Fruit fly (Drosophila melanogaster) whole organism, embryonic: ENCODE data around the gene Rab14.

Source experiments
- Abd-B ChIP-seq: fragments of 200-800 bp; sonication (Bioruptor generic); optimal IDR thresholded peaks from 2 replicates; lab custom pipeline; 2018; ENCODE audit warnings: missing biosample characterization, mild to moderate bottlenecking, missing genetic modification characterization, moderate library complexity
- Blimp-1 ChIP-seq: fragments of 200-800 bp; sonication (Bioruptor generic); optimal IDR thresholded peaks from 3 replicates; lab custom pipeline; 2018; ENCODE audit warnings: missing biosample characterization, missing genetic modification characterization, mild to moderate bottlenecking, moderate library complexity, missing genetic modification reagents
- CG10979 ChIP-seq: fragments of 200-800 bp; sonication (Bioruptor generic); optimal IDR thresholded peaks from 2 replicates; lab custom pipeline; 2018; ENCODE audit warnings: missing biosample characterization, mild to moderate bottlenecking, missing genetic modification characterization, moderate library complexity
- CG11093 ChIP-seq: fragments of 200-800 bp; sonication (Bioruptor generic); IDR thresholded peaks from 3 replicates; pipeline ENCODE4 v1.3.6; 2022; ENCODE audit warnings: missing biosample characterization, missing genetic modification characterization
- CG12104 ChIP-seq: fragments of 200-800 bp; sonication (Bioruptor generic); optimal IDR thresholded peaks from 3 replicates; lab custom pipeline; 2016; ENCODE audit warnings: missing biosample characterization, missing genetic modification characterization
- CG13296 ChIP-seq: fragments of 200-800 bp; sonication (Bioruptor generic); optimal IDR thresholded peaks from 3 replicates; lab custom pipeline; 2018; ENCODE audit warnings: missing biosample characterization, mild to moderate bottlenecking, missing genetic modification characterization
- CG14441 ChIP-seq: fragments of 200-800 bp; sonication (Bioruptor generic); IDR thresholded peaks from 2 replicates; pipeline ENCODE4 v1.3.6; 2022; ENCODE audit warnings: missing biosample characterization, missing genetic modification characterization
- CG14667 ChIP-seq: fragments of 200-800 bp; sonication (Bioruptor generic); IDR thresholded peaks from 2 replicates; pipeline ENCODE4 v1.3.6; 2022; ENCODE audit warnings: missing biosample characterization, missing genetic modification characterization
- CG14965 ChIP-seq: fragments of 200-800 bp; sonication (Bioruptor generic); optimal IDR thresholded peaks from 2 replicates; lab custom pipeline; 2016; ENCODE audit warnings: missing biosample characterization, missing genetic modification characterization, borderline replicate concordance
- CG15601 ChIP-seq: fragments of 200-800 bp; sonication (Bioruptor generic); optimal IDR thresholded peaks from 3 replicates; lab custom pipeline; 2019; ENCODE audit warnings: missing biosample characterization, mild to moderate bottlenecking, missing genetic modification characterization, moderate library complexity
- CG16815 ChIP-seq: fragments of 200-800 bp; sonication (Bioruptor generic); optimal IDR thresholded peaks from 3 replicates; lab custom pipeline; 2017; ENCODE audit warnings: missing biosample characterization, mild to moderate bottlenecking, missing genetic modification characterization
- CG17359 ChIP-seq: fragments of 200-800 bp; sonication (Bioruptor generic); optimal IDR thresholded peaks from 3 replicates; lab custom pipeline; 2018; ENCODE audit warnings: missing biosample characterization, mild to moderate bottlenecking, missing genetic modification characterization, moderate library complexity
- CG17361 ChIP-seq: fragments of 200-800 bp; sonication (Bioruptor generic); IDR thresholded peaks from 3 replicates; pipeline ENCODE4 v1.3.6; 2022; ENCODE audit warnings: missing biosample characterization, missing genetic modification characterization
- CG17829 ChIP-seq: fragments of 200-800 bp; optimal IDR thresholded peaks from 2 replicates; lab custom pipeline; 2019; ENCODE audit warnings: missing biosample characterization, mild to moderate bottlenecking, missing genetic modification characterization, moderate library complexity
- CG18262 ChIP-seq: fragments of 200-800 bp; optimal IDR thresholded peaks from 3 replicates; lab custom pipeline; 2019; ENCODE audit warnings: missing biosample characterization, mild to moderate bottlenecking, missing genetic modification characterization, moderate library complexity
- CG34376 ChIP-seq: fragments of 200-800 bp; sonication (Bioruptor generic); optimal IDR thresholded peaks from 2 replicates; lab custom pipeline; 2018; ENCODE audit warnings: missing biosample characterization, mild to moderate bottlenecking, missing genetic modification characterization
- CG3726 ChIP-seq: fragments of 200-800 bp; sonication (Bioruptor generic); IDR thresholded peaks from 3 replicates; pipeline ENCODE4, ENCODE4 v1.3.6; 2022; ENCODE audit warnings: missing biosample characterization, missing genetic modification characterization
- CG4360 ChIP-seq: fragments of 200-800 bp; sonication (Bioruptor generic); IDR thresholded peaks from 2 replicates; pipeline ENCODE4 v1.3.6; 2022; ENCODE audit warnings: missing biosample characterization, missing genetic modification characterization
- CG5180 ChIP-seq: fragments of 200-800 bp; sonication (Bioruptor generic); optimal IDR thresholded peaks from 3 replicates; lab custom pipeline; 2017; ENCODE audit warnings: missing biosample characterization, missing genetic modification characterization, mild to moderate bottlenecking, moderate library complexity, missing genetic modification reagents
- CG5953 ChIP-seq: fragments of 200-800 bp; sonication (Bioruptor generic); IDR thresholded peaks from 2 replicates; pipeline ENCODE4 v1.3.6; 2022; ENCODE audit warnings: missing biosample characterization, missing genetic modification characterization
- CG6254 ChIP-seq: fragments of 200-800 bp; sonication (Bioruptor generic); optimal IDR thresholded peaks from 3 replicates; lab custom pipeline; 2017; ENCODE audit warnings: mild to moderate bottlenecking, missing biosample characterization, missing genetic modification reagents, missing genetic modification characterization
- CG7271 ChIP-seq: fragments of 200-800 bp; sonication (Bioruptor generic); optimal IDR thresholded peaks from 2 replicates; lab custom pipeline; 2018; ENCODE audit warnings: missing biosample characterization, mild to moderate bottlenecking, missing genetic modification characterization, moderate library complexity
- CG8388 ChIP-seq: fragments of 200-800 bp; sonication (Bioruptor generic); optimal IDR thresholded peaks from 2 replicates; lab custom pipeline; 2019; ENCODE audit warnings: missing biosample characterization, mild to moderate bottlenecking, missing genetic modification characterization, moderate library complexity
- CG8478 ChIP-seq: fragments of >200 bp; optimal IDR thresholded peaks from 2 replicates; lab custom pipeline; 2018
- D ChIP-seq, 2 experiments: fragments of 200-800 bp in 1 of 2; fragments of >200 bp in 1 of 2; sonication (Bioruptor generic) in 1 of 2; optimal IDR thresholded peaks; 2 replicates in 1 of 2; 3 replicates in 1 of 2; lab custom pipeline; 2017; ENCODE audit warnings: mild to moderate bottlenecking in 1 of 2, missing biosample characterization in 1 of 2, missing genetic modification characterization in 1 of 2, missing genetic modification reagents in 1 of 2
- Doc2 ChIP-seq: fragments of 200-800 bp; sonication (Bioruptor generic); IDR thresholded peaks from 2 replicates; pipeline ENCODE4 v1.3.6; 2022; ENCODE audit warnings: missing biosample characterization, missing genetic modification characterization
- Drgx ChIP-seq: fragments of 200-800 bp; sonication (Bioruptor generic); IDR thresholded peaks from 2 replicates; pipeline ENCODE4 v1.3.6; 2022; ENCODE audit warnings: missing biosample characterization, missing genetic modification characterization
- E2f2 ChIP-seq: fragments of 200-800 bp; sonication (Bioruptor generic); IDR thresholded peaks from 2 replicates; pipeline ENCODE4 v1.3.6; 2022; ENCODE audit warnings: missing biosample characterization, missing genetic modification characterization
- Fer3 ChIP-seq: fragments of 200-800 bp; sonication (Bioruptor generic); optimal IDR thresholded peaks from 2 replicates; lab custom pipeline; 2018; ENCODE audit warnings: missing biosample characterization, mild to moderate bottlenecking, missing genetic modification characterization, moderate library complexity
- Lhr ChIP-seq: fragments of 200-800 bp; sonication (Bioruptor generic); optimal IDR thresholded peaks from 3 replicates; lab custom pipeline; 2017; ENCODE audit warnings: mild to moderate bottlenecking, missing biosample characterization, missing genetic modification reagents, missing genetic modification characterization
- Max ChIP-seq: fragments of 200-800 bp; sonication (Bioruptor generic); optimal IDR thresholded peaks from 2 replicates; lab custom pipeline; 2016; ENCODE audit warnings: missing biosample characterization, mild to moderate bottlenecking, missing genetic modification characterization
- Oli ChIP-seq: fragments of 200-800 bp; sonication (Bioruptor generic); optimal IDR thresholded peaks from 2 replicates; lab custom pipeline; 2018; ENCODE audit warnings: missing biosample characterization, mild to moderate bottlenecking, missing genetic modification characterization, moderate library complexity
- Xbp1 ChIP-seq: fragments of 200-800 bp; sonication (Bioruptor generic); optimal IDR thresholded peaks from 3 replicates; lab custom pipeline; 2016; ENCODE audit warnings: missing biosample characterization, mild to moderate bottlenecking, missing genetic modification characterization
- ap ChIP-seq: fragments of 200-800 bp; sonication (Bioruptor generic); IDR thresholded peaks from 2 replicates; pipeline ENCODE4 v1.3.6; 2022; ENCODE audit warnings: missing biosample characterization, missing genetic modification characterization
- corto ChIP-seq: fragments of 200-800 bp; sonication (Bioruptor generic); optimal IDR thresholded peaks from 2 replicates; lab custom pipeline; 2016; ENCODE audit warnings: missing biosample characterization, mild to moderate bottlenecking, missing genetic modification characterization, moderate library complexity
- fd96Cb ChIP-seq: fragments of 200-800 bp; sonication (Bioruptor generic); optimal IDR thresholded peaks from 2 replicates; lab custom pipeline; 2018; ENCODE audit warnings: missing biosample characterization, mild to moderate bottlenecking, missing genetic modification characterization, moderate library complexity
- gro ChIP-seq: fragments of 200-800 bp; sonication (Bioruptor generic); optimal IDR thresholded peaks from 2 replicates; lab custom pipeline; 2016; ENCODE audit warnings: missing biosample characterization, missing genetic modification characterization
- ham ChIP-seq: fragments of 200-800 bp; sonication (Bioruptor generic); IDR thresholded peaks from 2 replicates; pipeline ENCODE4 v1.3.6; 2022; ENCODE audit warnings: missing biosample characterization, missing genetic modification characterization
- lab ChIP-seq: fragments of 200-800 bp; sonication (Bioruptor generic); optimal IDR thresholded peaks from 3 replicates; lab custom pipeline; 2017; ENCODE audit warnings: missing biosample characterization, missing genetic modification characterization, mild to moderate bottlenecking, moderate library complexity, missing genetic modification reagents
- nmo ChIP-seq: fragments of 200-800 bp; sonication (Bioruptor generic); optimal IDR thresholded peaks from 2 replicates; lab custom pipeline; 2018; ENCODE audit warnings: missing biosample characterization, mild to moderate bottlenecking, missing genetic modification characterization, moderate library complexity
- oc ChIP-seq: fragments of 200-800 bp; sonication (Bioruptor generic); optimal IDR thresholded peaks from 2 replicates; lab custom pipeline; 2018; ENCODE audit warnings: missing biosample characterization, mild to moderate bottlenecking, missing genetic modification characterization, moderate library complexity
- pan ChIP-seq, 4 experiments: fragments of >200 bp in 3 of 4; fragments of 200-800 bp in 1 of 4; sonication (Bioruptor generic) in 1 of 4; optimal IDR thresholded peaks in 3 of 4; IDR thresholded peaks in 1 of 4; 2 replicates each; pipeline versions ENCODE4 v1.3.6 to Lab custom; 2017 to 2022; ENCODE audit warnings: missing biosample characterization in 2 of 4, missing genetic modification characterization in 2 of 4, mixed read lengths in 1 of 4
- repo ChIP-seq: fragments of 200-800 bp; sonication (Bioruptor generic); optimal IDR thresholded peaks from 2 replicates; lab custom pipeline; 2016; ENCODE audit warnings: missing biosample characterization, missing genetic modification characterization
- row ChIP-seq: fragments of 200-800 bp; sonication (Bioruptor generic); IDR thresholded peaks from 3 replicates; pipeline ENCODE4 v1.3.6; 2022; ENCODE audit warnings: missing biosample characterization, missing genetic modification characterization
- tap ChIP-seq: fragments of 200-800 bp; optimal IDR thresholded peaks from 3 replicates; lab custom pipeline; 2019; ENCODE audit warnings: missing biosample characterization, mild to moderate bottlenecking, missing genetic modification characterization, moderate library complexity
- tin ChIP-seq: fragments of 200-800 bp; sonication (Bioruptor generic); optimal IDR thresholded peaks from 3 replicates; lab custom pipeline; 2016; ENCODE audit warnings: missing biosample characterization, missing genetic modification characterization
- vnd ChIP-seq: fragments of 200-800 bp; sonication (Bioruptor generic); IDR thresholded peaks from 3 replicates; pipeline ENCODE4 v1.3.6; 2022; ENCODE audit warnings: missing biosample characterization, missing genetic modification characterization; ENCODE audit not compliant: partially characterized antibody
- zen ChIP-seq: fragments of 200-800 bp; sonication (Bioruptor generic); optimal IDR thresholded peaks from 3 replicates; lab custom pipeline; 2018; ENCODE audit warnings: missing biosample characterization, mild to moderate bottlenecking, missing genetic modification characterization, moderate library complexity
- zfh2 ChIP-seq: fragments of 200-800 bp; sonication (Bioruptor generic); optimal IDR thresholded peaks from 2 replicates; lab custom pipeline; 2016; ENCODE audit warnings: missing biosample characterization, missing genetic modification characterization

The Rab14 gene

DNA sequence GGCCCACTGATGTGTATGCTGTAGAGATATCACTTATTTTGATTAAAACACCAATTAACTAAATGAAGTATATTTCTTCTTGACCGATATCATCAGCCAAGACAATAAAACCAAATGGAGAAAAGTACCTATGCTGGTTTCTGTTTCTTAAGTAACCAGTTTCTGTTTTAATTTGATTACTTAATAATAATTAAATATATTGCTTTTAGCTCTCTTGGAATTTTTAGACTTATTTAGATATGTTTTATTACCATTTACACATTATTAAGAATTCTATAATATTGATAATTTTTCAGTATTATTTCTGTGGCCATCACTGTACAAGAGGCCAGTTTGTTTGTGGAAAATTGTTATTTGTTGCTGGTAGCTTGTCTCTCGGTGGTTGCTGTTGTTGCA lies 12.3 kb downstream of the Rab14 start:
- TF ChIP-seq row (GFP tag; lab: Robert Waterston, UW) (peak; percentile 38), CG7271 (tag; lab: Kevin White, UChicago) (peak; percentile 36), zfh2 (GFP tag; lab: Kevin White, UChicago) (no peak), tin (peak; percentile 15), CG12104 (GFP tag; lab: Kevin White, UChicago) (peak; percentile 33), pan (optimal IDR thresholded peaks at IDR 0.05; lab: Kevin White, UChicago) (no peak), pan (GFP tag; optimal IDR thresholded peaks at IDR 0.05 in 1 of 2, IDR thresholded peaks at IDR 0.05 in 1 of 2) (peak in 1 of 2 experiments; percentile 32), CG15601 (tag; lab: Kevin White, UChicago) (peak; percentile 63), CG16815 (peak; percentile 12), CG34376 (GFP tag; lab: Kevin White, UChicago) (no peak), vnd (GFP tag; lab: Robert Waterston, UW) (no peak), CG14667 (GFP tag; lab: Robert Waterston, UW) (0 out of 2 replicates have a peak, but pooled peaks have one; percentile 20), Doc2 (no peak), CG6254 (GFP tag; lab: Kevin White, UChicago) (peak; percentile 55), Blimp-1 (GFP tag; lab: Kevin White, UChicago) (peak; percentile 65), CG13296 (GFP tag; lab: Kevin White, UChicago) (peak; percentile 50), lab (peak; percentile 33), corto (GFP tag; lab: Kevin White, UChicago) (no peak), CG14965 (GFP tag; lab: Kevin White, UChicago) (no peak), CG11093 (0 out of 3 replicates have a peak, but pooled peaks have one; percentile 30), gro (GFP tag; lab: Kevin White, UChicago) (no peak), CG5953 (GFP tag; lab: Robert Waterston, UW) (no peak), tap (peak; percentile 33), CG14441 (no peak), fd96Cb (peak; percentile 58), CG17361 (GFP tag; lab: Robert Waterston, UW) (peak; percentile 88), CG8478 (lab: Kevin White, UChicago) (no peak), Xbp1 (peak; percentile 54), E2f2 (GFP tag; lab: Robert Waterston, UW) (peak; percentile 21; the same call in 1 of the 2 replicates), Fer3 (tag; lab: Kevin White, UChicago) (no peak), CG18262 (peak; percentile 85), zen (tag; lab: Kevin White, UChicago) (peak; percentile 38), Oli (tag; lab: Kevin White, UChicago) (peak; percentile 37), CG17829 (tag; lab: Kevin White, UChicago) (peak; percentile 65), CG4360 (GFP tag; lab: Robert Waterston, UW) (no peak), CG8388 (GFP tag; lab: Kevin White, UChicago) (no peak), Lhr (no peak), CG10979 (tag; lab: Kevin White, UChicago) (peak; percentile 75), Drgx (GFP tag; lab: Robert Waterston, UW) (peak; percentile 61; the same call in 1 of the 2 replicates), ham (GFP tag; lab: Robert Waterston, UW) (no peak), Max (GFP tag; lab: Kevin White, UChicago) (peak; percentile 31), ap (GFP tag; lab: Robert Waterston, UW) (no peak), CG3726 (GFP tag; lab: Robert Waterston, UW) (no peak), Abd-B (GFP tag; lab: Kevin White, UChicago) (peak; percentile 24), nmo (peak; percentile 79), D (optimal IDR thresholded peaks at IDR 0.05; lab: Kevin White, UChicago) (no peak), D (GFP tag; optimal IDR thresholded peaks at IDR 0.05; lab: Kevin White, UChicago) (peak; percentile 67), CG17359 (tag; lab: Kevin White, UChicago) (peak; percentile 60), CG5180 (GFP tag; lab: Kevin White, UChicago) (peak; percentile 40), repo (GFP tag; lab: Kevin White, UChicago) (no peak), oc (peak; percentile 13)
